Worm (Caenorhabditis elegans) whole organism, L2 larva: ENCODE measurements around the gene C23G10.2.

Source experiments
- Y55F3AM.14 ChIP-seq: fragments of 200-800 bp; sonication (Bioruptor generic); optimal IDR thresholded peaks from 2 replicates; lab custom pipeline; 2018; ENCODE audit warnings: mild to moderate bottlenecking, missing genetic modification characterization, missing compliant biosample characterization
- ZK546.5 ChIP-seq: sonication (generic microtip); optimal IDR thresholded peaks from 2 replicates; lab custom pipeline; 2017; ENCODE audit warnings: missing biosample characterization, missing genetic modification characterization
- aly-2 ChIP-seq: fragments of 150-350 bp; optimal IDR thresholded peaks from 2 replicates; lab custom pipeline; 2014; ENCODE audit warnings: missing biosample characterization, missing genetic modification characterization
- blmp-1 ChIP-seq: sonication (generic microtip); optimal IDR thresholded peaks from 2 replicates; lab custom pipeline; 2017; ENCODE audit warnings: missing genetic modification characterization, mild to moderate bottlenecking, missing compliant biosample characterization, antibody characterized with exemption, moderate library complexity; ENCODE audit not compliant: insufficient read depth
- ceh-82 ChIP-seq: fragments of 150-350 bp; optimal IDR thresholded peaks from 2 replicates; lab custom pipeline; 2014; ENCODE audit warnings: missing biosample characterization, missing genetic modification characterization
- elt-1 ChIP-seq: fragments of 150-350 bp; optimal IDR thresholded peaks from 2 replicates; lab custom pipeline; 2014; ENCODE audit warnings: missing biosample characterization, missing genetic modification characterization
- elt-3 ChIP-seq: sonication (generic microtip); optimal IDR thresholded peaks from 2 replicates; lab custom pipeline; 2017; ENCODE audit warnings: missing biosample characterization, missing genetic modification characterization
- mab-5 ChIP-seq: fragments of 150-350 bp; optimal IDR thresholded peaks from 2 replicates; lab custom pipeline; 2014; ENCODE audit warnings: missing biosample characterization, missing genetic modification characterization
- skn-1 ChIP-seq: sonication (generic microtip); optimal IDR thresholded peaks from 2 replicates; lab custom pipeline; 2017; ENCODE audit warnings: missing biosample characterization, missing genetic modification characterization
- unc-39 ChIP-seq: fragments of 150-350 bp; optimal IDR thresholded peaks from 2 replicates; lab custom pipeline; 2014; ENCODE audit warnings: missing biosample characterization, missing genetic modification characterization

DNA sequence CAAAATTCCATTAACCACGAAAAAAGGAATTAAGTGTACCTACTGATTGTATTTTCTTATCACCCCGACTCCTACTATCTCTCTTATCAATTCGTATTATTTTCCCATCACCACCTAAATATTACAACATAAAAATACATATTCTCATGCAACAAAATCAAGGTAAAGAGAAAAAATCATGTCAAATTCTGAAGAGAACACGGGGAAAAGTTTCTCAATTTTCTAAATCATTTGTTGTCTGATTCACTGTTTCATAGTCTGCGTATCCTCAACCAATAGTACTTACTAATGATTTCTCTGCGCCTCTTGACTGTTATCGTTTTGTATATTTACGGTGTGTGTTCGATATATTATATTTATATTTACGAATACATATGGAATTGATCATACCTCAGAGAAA lies 24.0 kb downstream of the C23G10.2 start:
- TF ChIP-seq ZK546.5 (tag; lab: Kevin White, UChicago) (no peak), ceh-82 (tag; lab: Kevin White, UChicago) (no peak), unc-39 (no peak), skn-1 (no peak), aly-2 (tag; lab: Kevin White, UChicago) (no peak), blmp-1 (tag; lab: Kevin White, UChicago) (no peak), elt-1 (tag; lab: Kevin White, UChicago) (no peak), Y55F3AM.14 (GFP tag; lab: Kevin White, UChicago) (no peak), elt-3 (tag; lab: Kevin White, UChicago) (no peak), mab-5 (tag; lab: Kevin White, UChicago) (no peak)
